Fruit fly (Drosophila melanogaster) whole organism, wandering third instar larva: ENCODE measurements around the gene CG43813.

ENCODE experiments used
- Abd-B ChIP-seq: fragments of >200 bp; optimal IDR thresholded peaks from 2 replicates; lab custom pipeline; 2017; ENCODE audit warnings: missing biosample characterization, missing genetic modification characterization
- CrebA ChIP-seq: fragments of 200-800 bp; sonication (Bioruptor generic); optimal IDR thresholded peaks from 2 replicates; lab custom pipeline; 2016; ENCODE audit warnings: missing biosample characterization, mild to moderate bottlenecking, missing genetic modification characterization, borderline replicate concordance
- Hr78 ChIP-seq: fragments of >200 bp; optimal IDR thresholded peaks from 2 replicates; lab custom pipeline; 2017; ENCODE audit warnings: missing biosample characterization, missing genetic modification characterization
- Myc ChIP-seq: fragments of >200 bp; optimal IDR thresholded peaks from 2 replicates; lab custom pipeline; 2017
- N ChIP-seq: fragments of >200 bp; optimal IDR thresholded peaks from 2 replicates; lab custom pipeline; 2018; ENCODE audit warnings: missing biosample characterization, missing external identifiers, missing genetic modification characterization
- OdsH ChIP-seq: fragments of 200-800 bp; sonication (Bioruptor generic); optimal IDR thresholded peaks from 2 replicates; lab custom pipeline; 2016; ENCODE audit warnings: missing biosample characterization, mild to moderate bottlenecking, missing genetic modification characterization
- brk ChIP-seq: fragments of 200-800 bp; sonication (Bioruptor generic); optimal IDR thresholded peaks from 2 replicates; lab custom pipeline; 2016; ENCODE audit warnings: missing biosample characterization, mild to moderate bottlenecking, missing genetic modification characterization
- dmrt93B ChIP-seq: fragments of 200-800 bp; sonication (Bioruptor generic); optimal IDR thresholded peaks from 2 replicates; lab custom pipeline; 2018; ENCODE audit warnings: missing biosample characterization, mild to moderate bottlenecking, missing genetic modification characterization
- pan ChIP-seq: fragments of >200 bp; optimal IDR thresholded peaks from 2 replicates; lab custom pipeline; 2017
- sage ChIP-seq: fragments of 200-800 bp; sonication (Bioruptor generic); optimal IDR thresholded peaks from 2 replicates; lab custom pipeline; 2016; ENCODE audit warnings: missing biosample characterization, mild to moderate bottlenecking, missing genetic modification characterization
- woc ChIP-seq: sonication (Bioruptor generic); optimal IDR thresholded peaks from 2 replicates; lab custom pipeline; 2016; ENCODE audit warnings: missing biosample characterization, mild to moderate bottlenecking, missing genetic modification characterization

dm6 chr2L:12347034-12347433 lies 3.0 kb upstream of the CG43813 start:
- TF ChIP-seq Myc (lab: Kevin White, UChicago) (no peak), brk (GFP tag; lab: Kevin White, UChicago) (no peak), pan (no peak), Abd-B (GFP tag; lab: Kevin White, UChicago) (no peak), dmrt93B (GFP tag; lab: Kevin White, UChicago) (no peak), Hr78 (GFP tag; lab: Kevin White, UChicago) (no peak), OdsH (GFP tag; lab: Kevin White, UChicago) (no peak), sage (GFP tag; lab: Kevin White, UChicago) (no peak), CrebA (GFP tag; lab: Kevin White, UChicago) (no peak), woc (GFP tag; lab: Kevin White, UChicago) (no peak), N (GFP tag; lab: Kevin White, UChicago) (no peak)
